Worm (Caenorhabditis elegans): Measurements from ENCODE around the gene F35H12.5.

The F35H12.5 gene

ce11 chrX:924495-925008 lies 6.4 kb downstream of the F35H12.5 start, which contains the start of the genes pifk-1 and tbc-11 (continued):
- TF ChIP-seq lin-35 (GFP tag; optimal IDR thresholded peaks at IDR 0.05) (peak in 1 of 2 experiments; percentile 74), tbx-2 (tag; optimal IDR thresholded peaks at IDR 0.05) (peak; percentile 21), fos-1 (tag; optimal IDR thresholded peaks at IDR 0.05) (peak; percentile 29), fkh-4 (tag; optimal IDR thresholded peaks at IDR 0.05; ENCODE audit: borderline replicate concordance) (no peak), ama-1 (optimal IDR thresholded peaks at IDR 0.05) (no peak), pax-3 (tag; optimal IDR thresholded peaks at IDR 0.05) (no peak), vab-15 (tag; optimal IDR thresholded peaks at IDR 0.05) (no peak), jun-1 (tag; optimal IDR thresholded peaks at IDR 0.05) (no peak), dpl-1 (GFP tag; optimal IDR thresholded peaks at IDR 0.05) (peak; percentile 22 to 39 (median 27)), irx-1 (tag; optimal IDR thresholded peaks at IDR 0.05) (no peak), nhr-71 (tag; optimal IDR thresholded peaks at IDR 0.05) (peak; percentile 34), unc-86 (tag; optimal IDR thresholded peaks at IDR 0.05) (no peak), efl-1 (optimal IDR thresholded peaks at IDR 0.05) (peak; percentile 28 to 43), efl-1 (GFP tag; optimal IDR thresholded peaks at IDR 0.05 in 1 of 2) (peak in 1 of 2 experiments; percentile 3), mab-9 (GFP tag; IDR thresholded peaks at IDR 0.05) (no peak), hlh-4 (tag; optimal IDR thresholded peaks at IDR 0.05) (no peak), fkh-10 (GFP tag; optimal IDR thresholded peaks at IDR 0.05) (no peak), grh-1 (GFP tag; IDR thresholded peaks at IDR 0.05) (no peak), lsy-2 (tag; optimal IDR thresholded peaks at IDR 0.05) (peak in 1 of 2 experiments; percentile 62), pag-3 (tag; optimal IDR thresholded peaks at IDR 0.05; ENCODE audit: borderline replicate concordance, insufficient read depth) (no peak), nhr-76 (tag; optimal IDR thresholded peaks at IDR 0.05) (no peak), ceh-8 (GFP tag; optimal IDR thresholded peaks at IDR 0.05) (no peak), hlh-17 (GFP tag; optimal IDR thresholded peaks at IDR 0.05; ENCODE audit: borderline replicate concordance) (no peak), sup-37 (GFP tag; optimal IDR thresholded peaks at IDR 0.05) (no peak), unc-62 (GFP tag; optimal IDR thresholded peaks at IDR 0.05) (no peak), xbp-1 (tag; optimal IDR thresholded peaks at IDR 0.05) (no peak), blmp-1 (tag; optimal IDR thresholded peaks at IDR 0.05) (peak; percentile 67), elt-3 (tag; optimal IDR thresholded peaks at IDR 0.05) (peak in 1 of 6 experiments; percentile 54), mep-1 (tag; optimal IDR thresholded peaks at IDR 0.05) (peak; percentile 64), elt-2 (tag; optimal IDR thresholded peaks at IDR 0.05) (no peak), unc-98 (GFP tag; IDR thresholded peaks at IDR 0.05) (no peak), nhr-20 (tag; optimal IDR thresholded peaks at IDR 0.05) (peak; percentile 41), lin-15B (tag; optimal IDR thresholded peaks at IDR 0.05) (no peak), ztf-4 (tag; optimal IDR thresholded peaks at IDR 0.05) (no peak), aly-2 (tag; optimal IDR thresholded peaks at IDR 0.05) (no peak), mdl-1 (tag; optimal IDR thresholded peaks at IDR 0.05) (peak in 1 of 2 experiments; percentile 37), ceh-90 (tag; optimal IDR thresholded peaks at IDR 0.05) (no peak), lin-14 (GFP tag; optimal IDR thresholded peaks at IDR 0.05) (peak; percentile 80), ceh-88 (GFP tag; IDR thresholded peaks at IDR 0.05) (no peak), nhr-237 (tag; optimal IDR thresholded peaks at IDR 0.05) (peak; percentile 14), rnt-1 (tag; optimal IDR thresholded peaks at IDR 0.05) (no peak), nhr-12 (tag; optimal IDR thresholded peaks at IDR 0.05) (no peak), C34B4.2 (tag; optimal IDR thresholded peaks at IDR 0.05) (no peak), swsn-7 (tag; optimal IDR thresholded peaks at IDR 0.05) (peak; percentile 20), ces-1 (GFP tag; optimal IDR thresholded peaks at IDR 0.05) (no peak), unc-30 (tag; optimal IDR thresholded peaks at IDR 0.05) (no peak), zag-1 (tag; optimal IDR thresholded peaks at IDR 0.05) (no peak), egl-27 (tag; optimal IDR thresholded peaks at IDR 0.05) (no peak), zip-4 (GFP tag; optimal IDR thresholded peaks at IDR 0.05) (no peak), efl-3 (GFP tag; optimal IDR thresholded peaks at IDR 0.05) (no peak), Y116A8C.19 (tag; optimal IDR thresholded peaks at IDR 0.05; ENCODE audit: borderline replicate concordance) (no peak), tlp-1 (tag; optimal IDR thresholded peaks at IDR 0.05) (no peak), sptf-1 (tag; optimal IDR thresholded peaks at IDR 0.05) (no peak)
